Worm (Caenorhabditis elegans): Measurements from ENCODE around the gene Y67D8C.7.

Y67D8C.7 gene

DNA sequence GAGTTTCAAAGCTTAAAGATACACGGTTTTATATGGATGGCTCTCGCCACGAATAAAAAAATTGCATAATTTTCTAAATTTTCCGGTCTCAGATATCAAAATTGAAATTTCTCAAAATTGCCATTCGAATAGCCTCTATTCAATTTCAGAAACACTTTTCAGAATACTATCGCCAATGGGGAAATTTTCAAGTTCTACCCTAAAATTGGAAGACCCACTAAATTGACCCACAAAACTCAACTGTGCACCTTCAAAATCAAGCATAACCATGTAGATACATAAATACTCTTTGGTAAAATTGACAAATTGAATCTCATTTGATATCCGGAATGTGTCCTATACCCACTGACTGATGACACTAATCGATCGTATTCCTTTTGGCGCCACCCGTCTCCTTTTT lies 50.5 kb downstream of the Y67D8C.7 start:
- TF ChIP-seq elt-3 (tag; optimal IDR thresholded peaks at IDR 0.05) (no peak), sup-37 (GFP tag; optimal IDR thresholded peaks at IDR 0.05) (no peak), nhr-12 (tag; optimal IDR thresholded peaks at IDR 0.05) (no peak), isw-1 (GFP tag; IDR thresholded peaks at IDR 0.05) (no peak), lin-13 (GFP tag; optimal IDR thresholded peaks at IDR 0.05) (no peak), nhr-85 (tag) (peak; percentile 60), mab-9 (GFP tag; IDR thresholded peaks at IDR 0.05) (no peak), mdl-1 (tag; optimal IDR thresholded peaks at IDR 0.05) (no peak), lsy-2 (tag; optimal IDR thresholded peaks at IDR 0.05) (no peak)

Data from whole organism, L1 larva.